Worm (Caenorhabditis elegans): ENCODE data around the gene fnta-1.

ce11 chrIV:207885-208284 is 32.2 kb downstream of the fnta-1 start, which contains the start of gene Y38C1AA.1:
- no peak for TF ChIP-seq F57A8.1 (GFP tag; optimal IDR thresholded peaks at IDR 0.05)
- no peak for TF ChIP-seq egl-44 (GFP tag; IDR thresholded peaks at IDR 0.05)

Measured in whole organism, young adult.